Worm (Caenorhabditis elegans): Measurements from ENCODE around the gene math-19.
"Not testable (repeated sequence)": the region's sequence is repeated elsewhere in the genome, so short reads cannot be mapped to it uniquely, and the experiment has no call there.

math-19 gene

ce11 chrII:2033286-2033685 is 34.6 kb downstream of the math-19 start, which contains the start of gene F59H6.14:
F59H6.14 (plus strand) TSS chrII:2033586.
- TF ChIP-seq nhr-11 (tag; optimal IDR thresholded peaks at IDR 0.05) (no peak), blmp-1 (tag; optimal IDR thresholded peaks at IDR 0.05; ENCODE audit: insufficient read depth) (no peak), ama-1 (optimal IDR thresholded peaks at IDR 0.05) (no peak), nhr-21 (tag; optimal IDR thresholded peaks at IDR 0.05) (no peak), alr-1 (tag; optimal IDR thresholded peaks at IDR 0.05) (no peak), skn-1 (tag; optimal IDR thresholded peaks at IDR 0.05) (no peak), unc-55 (GFP tag; optimal IDR thresholded peaks at IDR 0.05) (no peak)

ce11 chrII:2039288-2039687 is 40.6 kb downstream of the math-19 start, which contains the start of gene bath-19:
bath-19 (minus strand) TSS chrII:2039388.
- TF ChIP-seq ztf-1 (GFP tag; conservative IDR thresholded peaks at IDR 0.05) (no peak), nhr-11 (tag; optimal IDR thresholded peaks at IDR 0.05) (no peak), sma-3 (GFP tag; optimal IDR thresholded peaks at IDR 0.05) (no peak), nhr-10 (tag; optimal IDR thresholded peaks at IDR 0.05) (no peak), nhr-237 (tag; optimal IDR thresholded peaks at IDR 0.05) (no peak), ztf-11 (tag; optimal IDR thresholded peaks at IDR 0.05) (no peak), nhr-6 (tag; optimal IDR thresholded peaks at IDR 0.05) (no peak), sem-4 (tag; optimal IDR thresholded peaks at IDR 0.05) (no peak), blmp-1 (tag; optimal IDR thresholded peaks at IDR 0.05; ENCODE audit: insufficient read depth) (no peak), zag-1 (tag; optimal IDR thresholded peaks at IDR 0.05) (no peak), ceh-16 (tag; optimal IDR thresholded peaks at IDR 0.05) (no peak)

- TF ChIP-seq ZK546.5 (tag; optimal IDR thresholded peaks at IDR 0.05) = no peak
- TF ChIP-seq F13H6.1 (tag; optimal IDR thresholded peaks at IDR 0.05) = no peak
- TF ChIP-seq sma-9 (GFP tag; optimal IDR thresholded peaks at IDR 0.05) = no peak
- TF ChIP-seq sma-9 (tag; optimal IDR thresholded peaks at IDR 0.05) = no peak
- no peak for TF ChIP-seq ceh-16 (tag; optimal IDR thresholded peaks at IDR 0.05)
- no peak for TF ChIP-seq nhr-23 (tag; optimal IDR thresholded peaks at IDR 0.05)
- no peak for TF ChIP-seq nhr-25 (tag; optimal IDR thresholded peaks at IDR 0.05)
- no peak for TF ChIP-seq ztf-4 (tag; optimal IDR thresholded peaks at IDR 0.05)
- no peak for TF ChIP-seq mdl-1 (tag; optimal IDR thresholded peaks at IDR 0.05)
- no peak for TF ChIP-seq R02D3.7 (tag; optimal IDR thresholded peaks at IDR 0.05)
- TF ChIP-seq snpc-4 (tag; optimal IDR thresholded peaks at IDR 0.05) = no peak
- TF ChIP-seq gmeb-1 (tag; optimal IDR thresholded peaks at IDR 0.05) = no peak
- no peak for TF ChIP-seq nhr-237 (tag; optimal IDR thresholded peaks at IDR 0.05)
- no peak for TF ChIP-seq unc-62 (GFP tag; optimal IDR thresholded peaks at IDR 0.05)
- TF ChIP-seq lsy-2 (tag; optimal IDR thresholded peaks at IDR 0.05) = no peak
- TF ChIP-seq elt-1 (tag; optimal IDR thresholded peaks at IDR 0.05) = no peak
- TF ChIP-seq ceh-82 (tag; optimal IDR thresholded peaks at IDR 0.05) = no peak
- no peak for TF ChIP-seq Y55F3AM.14 (GFP tag; optimal IDR thresholded peaks at IDR 0.05)
These were observed 43.8 kb downstream of the math-19 start, which contains the start of gene bath-20 for ce11 chrII:2042447-2042846. bath-20 (minus strand) TSS chrII:2042547.

ce11 chrII:2045505-2045904 is 46.8 kb downstream of the math-19 start, which contains the start of gene bath-24:
bath-24 (minus strand) TSS chrII:2045605.
- TF ChIP-seq sma-3 (GFP tag; optimal IDR thresholded peaks at IDR 0.05) (no peak), sem-4 (tag; optimal IDR thresholded peaks at IDR 0.05) (no peak)

ce11 chrII:2046556-2046955 is 47.9 kb downstream of the math-19 start, which contains the start of gene math-1:
math-1 (minus strand) TSS chrII:2046656.
- TF ChIP-seq peb-1 (tag; optimal IDR thresholded peaks at IDR 0.05); lsy-2 (tag; optimal IDR thresholded peaks at IDR 0.05); lin-13 (GFP tag; optimal IDR thresholded peaks at IDR 0.05): not testable (repeated sequence)
